Worm (Caenorhabditis elegans) whole organism, L4/young adult: ENCODE data around the gene sahd-1.

Experiments
- W03F9.2 ChIP-seq: fragments of 150-350 bp; optimal IDR thresholded peaks from 2 replicates; lab custom pipeline; 2014; ENCODE audit warnings: missing biosample characterization, missing genetic modification characterization
- dao-5 ChIP-seq: sonication (generic microtip); optimal IDR thresholded peaks from 2 replicates; lab custom pipeline; 2016; ENCODE audit warnings: missing genotype, missing genetic modification characterization, moderate library complexity, missing compliant biosample characterization
- him-1 ChIP-seq: sonication (generic microtip); optimal IDR thresholded peaks from 2 replicates; lab custom pipeline; 2016; ENCODE audit warnings: missing genotype, missing genetic modification reagents, missing genetic modification characterization, missing compliant biosample characterization

ce11 chrII:5551517-5551916 lies 36.8 kb upstream of the sahd-1 start, which contains the start of gene C17C3.5:
- TF ChIP-seq him-1 (no peak), dao-5 (tag; lab: Kevin White, UChicago) (no peak), W03F9.2 (no peak)
